Fruit fly (Drosophila melanogaster): ENCODE measurements around the gene Wee1.

- TF ChIP-seq gl (tag; optimal IDR thresholded peaks at IDR 0.05): no peak
- no peak for TF ChIP-seq CG9948 (tag; optimal IDR thresholded peaks at IDR 0.05)
Measured at dm6 chr2L:6870289-6870688, 43.6 kb downstream of the Wee1 start, which contains the start of gene Nha1.
